Worm (Caenorhabditis elegans) whole organism, L1 larva: Measurements from ENCODE around the gene immp-1.

ENCODE experiments used
- C16A3.4 ChIP-seq: fragments of 150-350 bp; optimal IDR thresholded peaks from 2 replicates; lab custom pipeline; 2014; ENCODE audit warnings: missing biosample characterization, missing genetic modification characterization
- F16B12.6 ChIP-seq: fragments of 150-350 bp; optimal IDR thresholded peaks from 2 replicates; lab custom pipeline; 2014; ENCODE audit warnings: missing biosample characterization, missing genetic modification characterization
- aly-2 ChIP-seq: fragments of 150-350 bp; optimal IDR thresholded peaks from 2 replicates; lab custom pipeline; 2014; ENCODE audit warnings: missing biosample characterization, missing genetic modification characterization
- blmp-1 ChIP-seq: fragments of 150-350 bp; optimal IDR thresholded peaks from 2 replicates; lab custom pipeline; 2014; ENCODE audit warnings: missing biosample characterization, missing genetic modification characterization
- ceh-8 ChIP-seq: fragments of 200-800 bp; sonication (Bioruptor generic); optimal IDR thresholded peaks from 2 replicates; lab custom pipeline; 2018; ENCODE audit warnings: mild to moderate bottlenecking, missing genetic modification characterization, moderate library complexity, missing compliant biosample characterization
- ceh-82 ChIP-seq, 3 experiments: fragments of 150-350 bp in 1 of 3; sonication (generic microtip) in 2 of 3; optimal IDR thresholded peaks; 2 replicates each; lab custom pipeline; 2014 to 2017; ENCODE audit warnings: missing biosample characterization in 3 of 3, missing genetic modification characterization in 3 of 3
- ceh-88 ChIP-seq: fragments of 200-800 bp; sonication (Bioruptor generic); IDR thresholded peaks from 2 replicates; pipeline ENCODE4 v1.3.6; 2022; ENCODE audit warnings: missing genetic modification characterization, missing compliant biosample characterization
- dpl-1 ChIP-seq, 3 experiments: fragments of 150-350 bp in 2 of 3; sonication (generic microtip) in 1 of 3; optimal IDR thresholded peaks; 2 replicates each; lab custom pipeline; 2014 to 2017; ENCODE audit warnings: missing biosample characterization in 3 of 3, missing genetic modification characterization in 3 of 3, missing genetic modification reagents in 3 of 3
- dsc-1 ChIP-seq: sonication (generic microtip); optimal IDR thresholded peaks from 2 replicates; lab custom pipeline; 2016; ENCODE audit warnings: mild to moderate bottlenecking, missing genetic modification characterization, missing compliant biosample characterization
- efl-1 ChIP-seq, 4 experiments: fragments of 150-350 bp; optimal IDR thresholded peaks in 3 of 4; peaks in 1 of 4; 1 replicate in 1 of 4; 2 replicates in 3 of 4; lab custom pipeline; 2014; ENCODE audit warnings: missing biosample characterization in 2 of 4, missing genetic modification characterization in 2 of 4, missing genetic modification reagents in 2 of 4
- elt-3 ChIP-seq, 6 experiments: fragments of 150-350 bp in 1 of 6; sonication (generic microtip); optimal IDR thresholded peaks; 2 replicates each; lab custom pipeline; 2017 to 2018; ENCODE audit warnings: missing biosample characterization in 6 of 6, missing genetic modification characterization in 6 of 6, inconsistent platforms in 1 of 6
- fkh-10 ChIP-seq: sonication (generic microtip); optimal IDR thresholded peaks from 2 replicates; lab custom pipeline; 2017; ENCODE audit warnings: missing biosample characterization, missing genetic modification reagents, missing genetic modification characterization
- fkh-8 ChIP-seq: sonication (generic microtip); optimal IDR thresholded peaks from 2 replicates; lab custom pipeline; 2016; ENCODE audit warnings: mild to moderate bottlenecking, missing genetic modification characterization, missing compliant biosample characterization
- fos-1 ChIP-seq: fragments of 150-350 bp; optimal IDR thresholded peaks from 2 replicates; lab custom pipeline; 2014; ENCODE audit warnings: missing biosample characterization, missing genetic modification characterization
- irx-1 ChIP-seq: sonication (generic microtip); optimal IDR thresholded peaks from 2 replicates; lab custom pipeline; 2016; ENCODE audit warnings: missing genetic modification characterization, missing compliant biosample characterization
- isw-1 ChIP-seq: fragments of 200-800 bp; sonication (Bioruptor generic); IDR thresholded peaks from 2 replicates; pipeline ENCODE4 v1.3.6; 2022; ENCODE audit warnings: missing genetic modification characterization, missing compliant biosample characterization
- jun-1 ChIP-seq: fragments of 150-350 bp; optimal IDR thresholded peaks from 2 replicates; lab custom pipeline; 2014; ENCODE audit warnings: missing biosample characterization, missing genetic modification reagents, missing genetic modification characterization
- lin-14 ChIP-seq: fragments of 200-800 bp; sonication (Bioruptor generic); optimal IDR thresholded peaks from 2 replicates; lab custom pipeline; 2018; ENCODE audit warnings: mild to moderate bottlenecking, missing genetic modification characterization, moderate library complexity, missing compliant biosample characterization
- lin-35 ChIP-seq, 2 experiments: fragments of 150-350 bp; optimal IDR thresholded peaks; 2 replicates each; lab custom pipeline; 2014; ENCODE audit warnings: missing biosample characterization in 2 of 2, missing genetic modification characterization in 2 of 2, missing genetic modification reagents in 2 of 2
- lin-39 ChIP-seq: fragments of 150-350 bp; optimal IDR thresholded peaks from 2 replicates; lab custom pipeline; 2014; ENCODE audit warnings: missing biosample characterization, missing genetic modification reagents, missing genetic modification characterization
- lir-3 ChIP-seq: sonication (generic microtip); optimal IDR thresholded peaks from 2 replicates; lab custom pipeline; 2016; ENCODE audit warnings: mild to moderate bottlenecking, missing genetic modification characterization, moderate library complexity, missing compliant biosample characterization; ENCODE audit not compliant: poor library complexity
- lsy-2 ChIP-seq, 2 experiments: fragments of 150-350 bp; optimal IDR thresholded peaks; 2 replicates each; lab custom pipeline; 2014; ENCODE audit warnings: missing biosample characterization in 2 of 2, missing genetic modification characterization in 2 of 2
- mab-9 ChIP-seq: fragments of 200-800 bp; sonication (Bioruptor generic); IDR thresholded peaks from 2 replicates; pipeline ENCODE4 v1.3.6; 2022; ENCODE audit warnings: missing genetic modification reagents, missing genetic modification characterization, missing compliant biosample characterization
- mdl-1 ChIP-seq, 2 experiments: fragments of 150-350 bp; optimal IDR thresholded peaks; 2 replicates each; lab custom pipeline; 2014 to 2017; ENCODE audit warnings: missing biosample characterization in 2 of 2, missing genetic modification characterization in 2 of 2, inconsistent platforms in 1 of 2
- mep-1 ChIP-seq: fragments of 150-350 bp; optimal IDR thresholded peaks from 2 replicates; lab custom pipeline; 2014; ENCODE audit warnings: missing biosample characterization, missing genetic modification characterization
- nhr-19 ChIP-seq: fragments of 200-800 bp; sonication (Bioruptor generic); conservative IDR thresholded peaks from 2 replicates; pipeline ENCODE4 v1.3.6; 2022; ENCODE audit warnings: missing genetic modification characterization, missing compliant biosample characterization
- nhr-20 ChIP-seq: sonication (generic microtip); optimal IDR thresholded peaks from 2 replicates; lab custom pipeline; 2016; ENCODE audit warnings: mild to moderate bottlenecking, missing genetic modification characterization, missing compliant biosample characterization
- nhr-47 ChIP-seq: sonication (generic microtip); optimal IDR thresholded peaks from 2 replicates; lab custom pipeline; 2016; ENCODE audit warnings: mild to moderate bottlenecking, missing genetic modification characterization, moderate library complexity, missing compliant biosample characterization
- nhr-71 ChIP-seq: sonication (generic microtip); optimal IDR thresholded peaks from 2 replicates; lab custom pipeline; 2016; ENCODE audit warnings: mild to moderate bottlenecking, missing genetic modification characterization, moderate library complexity, missing compliant biosample characterization
- nhr-76 ChIP-seq: sonication (generic microtip); optimal IDR thresholded peaks from 2 replicates; lab custom pipeline; 2017; ENCODE audit warnings: missing biosample characterization, missing genetic modification characterization
- nhr-84 ChIP-seq: sonication (generic microtip); optimal IDR thresholded peaks from 2 replicates; lab custom pipeline; 2017; ENCODE audit warnings: missing biosample characterization, missing genetic modification characterization
- nhr-85 ChIP-seq: sonication (generic microtip); peaks from one replicate; lab custom pipeline; 2016; ENCODE audit warnings: missing genetic modification characterization, inconsistent platforms, missing compliant biosample characterization
- nhr-90 ChIP-seq: sonication (generic microtip); optimal IDR thresholded peaks from 2 replicates; lab custom pipeline; 2016; ENCODE audit warnings: mild to moderate bottlenecking, missing genetic modification characterization, missing compliant biosample characterization; ENCODE audit not compliant: poor library complexity
- rnt-1 ChIP-seq: sonication (generic microtip); optimal IDR thresholded peaks from 2 replicates; lab custom pipeline; 2016; ENCODE audit warnings: mild to moderate bottlenecking, missing genetic modification characterization, moderate library complexity, missing compliant biosample characterization
- skn-1 ChIP-seq: fragments of 150-350 bp; optimal IDR thresholded peaks from 2 replicates; lab custom pipeline; 2014; ENCODE audit warnings: missing biosample characterization, missing genetic modification characterization
- snpc-4 ChIP-seq: fragments of 150-350 bp; optimal IDR thresholded peaks from 2 replicates; lab custom pipeline; 2014; ENCODE audit warnings: missing biosample characterization, missing genetic modification characterization
- snu-23 ChIP-seq: sonication (generic microtip); optimal IDR thresholded peaks from 2 replicates; lab custom pipeline; 2016; ENCODE audit warnings: missing genetic modification characterization, missing compliant biosample characterization
- swsn-7 ChIP-seq: sonication (generic microtip); optimal IDR thresholded peaks from 2 replicates; lab custom pipeline; 2016; ENCODE audit warnings: missing genetic modification characterization, missing compliant biosample characterization
- tbx-2 ChIP-seq: sonication (generic microtip); optimal IDR thresholded peaks from 2 replicates; lab custom pipeline; 2016; ENCODE audit warnings: missing genetic modification characterization, missing compliant biosample characterization
- unc-98 ChIP-seq: fragments of 200-800 bp; sonication (Bioruptor generic); IDR thresholded peaks from 2 replicates; pipeline ENCODE4 v1.3.6; 2022; ENCODE audit warnings: missing genetic modification characterization, missing compliant biosample characterization
- xbp-1 ChIP-seq: sonication (generic microtip); optimal IDR thresholded peaks from 2 replicates; lab custom pipeline; 2016; ENCODE audit warnings: missing genetic modification characterization, missing compliant biosample characterization

The immp-1 gene

ce11 chrIII:11792295-11793256 lies 17.8 kb downstream of the immp-1 start, which contains the start of gene C24H11.2:
Gene C24H11.2, minus strand, starts transcription at chrIII:11792345.
- peak; percentile 73 for TF ChIP-seq snu-23 (GFP tag; lab: Kevin White, UChicago)
- TF ChIP-seq rnt-1 (tag; lab: Kevin White, UChicago): peak; percentile 82
- TF ChIP-seq tbx-2 (tag; lab: Kevin White, UChicago): peak; percentile 58
- peak in 1 of 6 experiments; percentile 29 for TF ChIP-seq elt-3 (tag; optimal IDR thresholded peaks at IDR 0.05; lab: Kevin White, UChicago)
- TF ChIP-seq nhr-47 (tag; lab: Kevin White, UChicago): peak; percentile 70
- TF ChIP-seq lir-3 (tag; lab: Kevin White, UChicago): peak; percentile 39
- TF ChIP-seq jun-1 (tag; lab: Kevin White, UChicago): peak; percentile 39
- TF ChIP-seq xbp-1 (tag; lab: Kevin White, UChicago): peak; percentile 62
- peak; percentile 14 for TF ChIP-seq ceh-8 (GFP tag; lab: Kevin White, UChicago)
- peak; percentile 40 for TF ChIP-seq skn-1
- TF ChIP-seq unc-98 (GFP tag; lab: Robert Waterston, UW): peak; percentile 57; the same call in 1 of the 2 replicates
- 0 out of 2 replicates have a peak, but pooled peaks have one; percentile 4 for TF ChIP-seq isw-1 (GFP tag; lab: Robert Waterston, UW)
- TF ChIP-seq dpl-1 (GFP tag; optimal IDR thresholded peaks at IDR 0.05; lab: Kevin White, UChicago): peak; percentile 50 to 56 (median 55)
- TF ChIP-seq aly-2 (tag; lab: Kevin White, UChicago): peak; percentile 17
- TF ChIP-seq dsc-1 (tag; lab: Kevin White, UChicago): peak; percentile 63
- peak in 1 of 2 experiments; percentile 48 for TF ChIP-seq mdl-1 (tag; optimal IDR thresholded peaks at IDR 0.05; lab: Kevin White, UChicago)
- TF ChIP-seq swsn-7 (tag; lab: Kevin White, UChicago): peak; percentile 60
- peak; percentile 52 to 76 for TF ChIP-seq lsy-2 (tag; optimal IDR thresholded peaks at IDR 0.05; lab: Kevin White, UChicago)
- TF ChIP-seq ceh-88 (GFP tag; lab: Robert Waterston, UW): 0 out of 2 replicates have a peak, but pooled peaks have one; percentile 11
- TF ChIP-seq nhr-71 (tag; lab: Kevin White, UChicago): peak; percentile 72
- TF ChIP-seq lin-39 (tag; lab: Kevin White, UChicago): peak; percentile 17
- peak; percentile 0 for TF ChIP-seq fkh-10
- peak; percentile 11 for TF ChIP-seq nhr-76 (tag; lab: Kevin White, UChicago)
- peak; percentile 94 for TF ChIP-seq snpc-4 (tag; lab: Kevin White, UChicago)
- peak; percentile 63 for TF ChIP-seq nhr-19 (GFP tag; lab: Robert Waterston, UW)
- TF ChIP-seq irx-1: peak; percentile 62
- peak; percentile 57 for TF ChIP-seq nhr-90 (tag; lab: Kevin White, UChicago)
- peak; percentile 74 for TF ChIP-seq mep-1 (tag; lab: Kevin White, UChicago)
- peak; percentile 62 for TF ChIP-seq fos-1
- peak; percentile 46 to 64 for TF ChIP-seq efl-1 (optimal IDR thresholded peaks at IDR 0.05; lab: Kevin White, UChicago)
- TF ChIP-seq efl-1 (GFP tag; optimal IDR thresholded peaks at IDR 0.05 in 1 of 2; lab: Kevin White, UChicago): peak; percentile 55 to 96
- TF ChIP-seq ceh-82 (tag; optimal IDR thresholded peaks at IDR 0.05; lab: Kevin White, UChicago): peak; percentile 41 to 47 (median 47)
- peak; percentile 54 for TF ChIP-seq fkh-8
- TF ChIP-seq C16A3.4 (tag; lab: Kevin White, UChicago): peak; percentile 56
- TF ChIP-seq lin-35 (GFP tag; optimal IDR thresholded peaks at IDR 0.05; lab: Kevin White, UChicago): peak; percentile 46 to 72
- peak; percentile 56 for TF ChIP-seq lin-14 (GFP tag; lab: Kevin White, UChicago)
- TF ChIP-seq nhr-20 (tag; lab: Kevin White, UChicago): peak; percentile 53
- TF ChIP-seq F16B12.6 (tag; lab: Kevin White, UChicago): peak; percentile 53
- TF ChIP-seq nhr-85: peak; percentile 74

DNA sequence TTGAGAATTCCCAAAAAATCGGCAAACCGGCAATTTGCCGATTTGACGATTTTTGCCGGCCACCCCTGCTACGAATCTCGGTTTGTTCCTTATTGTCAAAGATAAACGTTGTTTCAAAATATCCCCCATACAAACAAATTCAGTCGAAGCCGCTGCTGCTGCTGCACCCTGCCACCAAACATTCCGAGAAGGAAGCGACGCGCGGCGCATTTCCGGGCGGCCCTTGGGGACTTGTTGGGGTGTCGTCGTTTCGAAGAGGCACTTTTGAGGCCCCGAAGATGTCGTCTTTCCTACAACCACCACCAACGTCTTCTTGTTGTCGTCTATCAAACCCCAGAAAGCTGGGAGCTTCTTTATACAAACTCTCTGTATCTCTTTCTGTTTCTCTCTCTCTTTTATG lies 19.6 kb downstream of the immp-1 start:
- TF ChIP-seq ceh-8 (GFP tag; lab: Kevin White, UChicago) (no peak), lin-14 (GFP tag; lab: Kevin White, UChicago) (peak; percentile 69), F16B12.6 (tag; lab: Kevin White, UChicago) (no peak), efl-1 (optimal IDR thresholded peaks at IDR 0.05; lab: Kevin White, UChicago) (no peak), efl-1 (GFP tag; optimal IDR thresholded peaks at IDR 0.05 in 1 of 2; lab: Kevin White, UChicago) (peak in 1 of 2 experiments; percentile 78), mab-9 (GFP tag; lab: Robert Waterston, UW) (no peak), blmp-1 (no peak), jun-1 (tag; lab: Kevin White, UChicago) (no peak), snpc-4 (tag; lab: Kevin White, UChicago) (no peak), fkh-8 (no peak), nhr-84 (tag; lab: Kevin White, UChicago) (no peak)
- TF ChIP-seq, all 84 proteins: peak for 2
